Fruit fly (Drosophila melanogaster): ENCODE data around the gene CG4582.

CG4582 gene

DNA sequence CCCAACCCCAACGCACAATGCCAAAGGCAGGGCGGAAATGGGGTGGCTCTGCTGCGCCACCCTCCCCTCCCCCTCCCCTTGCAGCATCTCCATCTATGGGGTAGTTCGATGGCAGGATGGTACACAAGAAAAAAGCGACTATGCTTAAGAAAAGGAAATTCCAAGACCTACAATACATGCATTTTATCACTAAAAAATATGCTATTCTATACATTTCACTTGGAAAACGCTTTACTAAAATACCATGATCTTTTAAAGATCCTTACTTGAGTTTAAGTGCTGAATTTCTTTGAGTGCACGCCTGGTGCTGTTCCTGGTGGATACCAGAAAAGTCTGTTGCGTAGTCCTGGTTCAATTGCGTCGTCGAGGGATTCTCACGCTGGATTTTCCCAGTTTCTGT, 48.1 kb upstream of the CG4582 start (continued):
- TF ChIP-seq ro (GFP tag; IDR thresholded peaks at IDR 0.05) (no peak), h (optimal IDR thresholded peaks at IDR 0.05) (no peak), cas (GFP tag; IDR thresholded peaks at IDR 0.05) (no peak), D19A (tag; optimal IDR thresholded peaks at IDR 0.05) (peak; percentile 58), unc-4 (GFP tag; IDR thresholded peaks at IDR 0.05; ENCODE audit: partially characterized antibody) (no peak), CG12391 (tag; optimal IDR thresholded peaks at IDR 0.05) (peak; percentile 66), pnt (GFP tag; optimal IDR thresholded peaks at IDR 0.05) (peak; percentile 72), Fer1 (GFP tag; optimal IDR thresholded peaks at IDR 0.05) (peak; percentile 80), dan (GFP tag; IDR thresholded peaks at IDR 0.05) (no peak), tx (GFP tag; optimal IDR thresholded peaks at IDR 0.05) (peak; percentile 46), tna (GFP tag; IDR thresholded peaks at IDR 0.05; ENCODE audit: partially characterized antibody) (no peak), stc (GFP tag; IDR thresholded peaks at IDR 0.05) (peak; percentile 65), CG8924 (tag; optimal IDR thresholded peaks at IDR 0.05) (peak; percentile 47), fd3F (GFP tag; optimal IDR thresholded peaks at IDR 0.05) (peak; percentile 35), Sry-δ (GFP tag; optimal IDR thresholded peaks at IDR 0.05) (peak; percentile 24), CG31224 (GFP tag; IDR thresholded peaks at IDR 0.05) (no peak), CG2129 (GFP tag; IDR thresholded peaks at IDR 0.05; ENCODE audit: partially characterized antibody) (no peak), CG34422 (GFP tag; IDR thresholded peaks at IDR 0.05) (peak; percentile 77), CG1024 (GFP tag; IDR thresholded peaks at IDR 0.05) (peak; percentile 60), hb (GFP tag; IDR thresholded peaks at IDR 0.05; ENCODE audit: partially characterized antibody) (no peak), caup (GFP tag; optimal IDR thresholded peaks at IDR 0.05; ENCODE audit: severe bottlenecking) (peak; percentile 61), CG15269 (tag; optimal IDR thresholded peaks at IDR 0.05) (peak; percentile 74), CG13424 (tag; optimal IDR thresholded peaks at IDR 0.05) (peak; percentile 73), Atf3 (GFP tag; optimal IDR thresholded peaks at IDR 0.05) (peak; percentile 11), crp (GFP tag; optimal IDR thresholded peaks at IDR 0.05) (peak in 1 of 2 experiments; percentile 1), psq (GFP tag; optimal IDR thresholded peaks at IDR 0.05) (no peak), Myb (GFP tag; optimal IDR thresholded peaks at IDR 0.05) (peak; percentile 46), hkb (optimal IDR thresholded peaks at IDR 0.05) (no peak), hkb (GFP tag; IDR thresholded peaks at IDR 0.05) (peak; percentile 81), pfk (GFP tag; optimal IDR thresholded peaks at IDR 0.05) (no peak), slp2 (GFP tag; optimal IDR thresholded peaks at IDR 0.05) (no peak), TFAM (GFP tag; optimal IDR thresholded peaks at IDR 0.05) (no peak), CG4730 (GFP tag; IDR thresholded peaks at IDR 0.05) (peak; percentile 53), Sox100B (GFP tag; optimal IDR thresholded peaks at IDR 0.05) (no peak), ash1 (GFP tag; optimal IDR thresholded peaks at IDR 0.05) (no peak), Mad (GFP tag; optimal IDR thresholded peaks at IDR 0.05) (peak; percentile 25), Scr (GFP tag; IDR thresholded peaks at IDR 0.05; ENCODE audit: partially characterized antibody) (no peak), CG1792 (GFP tag; optimal IDR thresholded peaks at IDR 0.05) (peak; percentile 61), grn (GFP tag; optimal IDR thresholded peaks at IDR 0.05) (no peak), Bdp1 (GFP tag; optimal IDR thresholded peaks at IDR 0.05) (peak; percentile 11), CG13775 (GFP tag; optimal IDR thresholded peaks at IDR 0.05) (peak; percentile 30), HLHmδ (GFP tag; optimal IDR thresholded peaks at IDR 0.05) (no peak), CG43689 (GFP tag; IDR thresholded peaks at IDR 0.05) (no peak), CG16863 (GFP tag; optimal IDR thresholded peaks at IDR 0.05) (peak; percentile 70), usp (GFP tag; optimal IDR thresholded peaks at IDR 0.05) (no peak), wor (GFP tag; IDR thresholded peaks at IDR 0.05) (peak; percentile 67), fd96Cb (tag; optimal IDR thresholded peaks at IDR 0.05) (peak; percentile 65), tup (GFP tag; optimal IDR thresholded peaks at IDR 0.05) (peak; percentile 21), CG6254 (GFP tag; optimal IDR thresholded peaks at IDR 0.05) (peak; percentile 27), slbo (GFP tag; IDR thresholded peaks at IDR 0.05) (peak; percentile 80), CG10959 (GFP tag; IDR thresholded peaks at IDR 0.05) (no peak), CG6854 (GFP tag; optimal IDR thresholded peaks at IDR 0.05) (peak; percentile 24)
